Fruit fly (Drosophila melanogaster) whole organism, larva: ENCODE results near the gene CanA-14F.

Source experiments
- noc ChIP-seq: fragments of 200-800 bp; sonication (Bioruptor generic); optimal IDR thresholded peaks from 3 replicates; lab custom pipeline; 2019; ENCODE audit warnings: missing biosample characterization, mild to moderate bottlenecking, missing genetic modification characterization, moderate library complexity

Gene CanA-14F

dm6 chrX:16587021-16587667 lies at the start of gene CanA-14F:
TSS of gene CanA-14F (minus strand) at chrX:16587172.
- no peak for TF ChIP-seq noc (tag; lab: Kevin White, UChicago)

- no peak for TF ChIP-seq noc (tag; lab: Kevin White, UChicago)
Measured at dm6 chrX:16633181-16633957, 46.4 kb upstream of the CanA-14F start.

- TF ChIP-seq noc (tag; lab: Kevin White, UChicago) = no peak
Measured at dm6 chrX:16632135-16632534, 45.2 kb upstream of the CanA-14F start, which contains the start of gene CG9777. TSS of gene CG9777 (minus strand) at chrX:16632235.

- no peak for TF ChIP-seq noc (tag; lab: Kevin White, UChicago)
Measured at dm6 chrX:16624519-16624918, 37.5 kb upstream of the CanA-14F start.

- TF ChIP-seq noc (tag; lab: Kevin White, UChicago) = no peak
Measured at dm6 chrX:16623524-16623923, 36.6 kb upstream of the CanA-14F start.

dm6 chrX:16621462-16621861 lies 34.5 kb upstream of the CanA-14F start, which contains the start of gene CG9782:
TSS of gene CG9782 (minus strand) at chrX:16621589.
- no peak for TF ChIP-seq noc (tag; lab: Kevin White, UChicago)

- no peak for TF ChIP-seq noc (tag; lab: Kevin White, UChicago)
Measured at dm6 chrX:16618724-16619123, 31.8 kb upstream of the CanA-14F start.

- TF ChIP-seq noc (tag; lab: Kevin White, UChicago) = no peak
Measured at dm6 chrX:16616773-16617738, 30.1 kb upstream of the CanA-14F start.

dm6 chrX:16610601-16611058 lies 23.7 kb upstream of the CanA-14F start, which contains the start of gene mbt:
TSS of gene mbt (plus strand) at chrX:16610685.
- TF ChIP-seq noc (tag; lab: Kevin White, UChicago) = no peak

dm6 chrX:16607828-16608227 lies 20.9 kb upstream of the CanA-14F start:
- TF ChIP-seq noc (tag; lab: Kevin White, UChicago) = no peak

- TF ChIP-seq noc (tag; lab: Kevin White, UChicago) = no peak
Measured at dm6 chrX:16599770-16600169, 12.8 kb upstream of the CanA-14F start.

- TF ChIP-seq noc (tag; lab: Kevin White, UChicago) = no peak
Measured at dm6 chrX:16598978-16599664, 12.1 kb upstream of the CanA-14F start, which contains the start of the genes CG9784 and Nup153. TSS of gene CG9784 (minus strand) at chrX:16599215. TSS of gene Nup153 (plus strand) at chrX:16599241.

dm6 chrX:16598336-16598977 lies 11.5 kb upstream of the CanA-14F start:
- TF ChIP-seq noc (tag; lab: Kevin White, UChicago) = no peak

- no peak for TF ChIP-seq noc (tag; lab: Kevin White, UChicago)
Measured at dm6 chrX:16596250-16596793, 9.3 kb upstream of the CanA-14F start.
